Fruit fly (Drosophila melanogaster) whole organism, adult: ENCODE measurements around the gene Ir75c.

ENCODE experiments used
- CG11617 ChIP-seq: fragments of 200-800 bp; sonication (Bioruptor generic); optimal IDR thresholded peaks from 2 replicates; lab custom pipeline; 2017; ENCODE audit warnings: mild to moderate bottlenecking, missing biosample characterization, missing genetic modification reagents, missing genetic modification characterization
- CG12768 ChIP-seq: fragments of 200-800 bp; sonication (Bioruptor generic); optimal IDR thresholded peaks from 2 replicates; lab custom pipeline; 2017; ENCODE audit warnings: missing biosample characterization, missing genetic modification characterization, mild to moderate bottlenecking, moderate library complexity, missing genetic modification reagents
- CG14711 ChIP-seq: fragments of 200-800 bp; sonication (Bioruptor generic); optimal IDR thresholded peaks from 2 replicates; lab custom pipeline; 2018; ENCODE audit warnings: missing biosample characterization, mild to moderate bottlenecking, missing genetic modification characterization, moderate library complexity
- CG1620 ChIP-seq: fragments of 200-800 bp; sonication (Bioruptor generic); optimal IDR thresholded peaks from 2 replicates; lab custom pipeline; 2016; ENCODE audit warnings: missing biosample characterization, missing genetic modification characterization
- CG33017 ChIP-seq: fragments of 200-800 bp; sonication (Bioruptor generic); optimal IDR thresholded peaks from 2 replicates; lab custom pipeline; 2018; ENCODE audit warnings: missing biosample characterization, mild to moderate bottlenecking, missing genetic modification characterization, moderate library complexity
- CG5204 ChIP-seq: fragments of 200-800 bp; sonication (Bioruptor generic); optimal IDR thresholded peaks from 2 replicates; lab custom pipeline; 2016; ENCODE audit warnings: missing biosample characterization, missing genetic modification characterization
- CG7045 ChIP-seq: fragments of 200-800 bp; sonication (Bioruptor generic); optimal IDR thresholded peaks from 2 replicates; lab custom pipeline; 2017; ENCODE audit warnings: missing biosample characterization, mild to moderate bottlenecking, missing genetic modification characterization
- CG7101 ChIP-seq: fragments of 200-800 bp; sonication (Bioruptor generic); optimal IDR thresholded peaks from 2 replicates; lab custom pipeline; 2018; ENCODE audit warnings: missing biosample characterization, mild to moderate bottlenecking, missing genetic modification characterization, moderate library complexity
- Clk ChIP-seq: fragments of 200-800 bp; sonication (Bioruptor generic); optimal IDR thresholded peaks from 2 replicates; lab custom pipeline; 2017; ENCODE audit warnings: missing biosample characterization, missing genetic modification characterization
- Crg-1 ChIP-seq: fragments of 200-800 bp; sonication (Bioruptor generic); optimal IDR thresholded peaks from 2 replicates; lab custom pipeline; 2016; ENCODE audit warnings: missing biosample characterization, missing genetic modification characterization
- Hr96 ChIP-seq: fragments of 200-800 bp; sonication (Bioruptor generic); optimal IDR thresholded peaks from 2 replicates; lab custom pipeline; 2016; ENCODE audit warnings: missing biosample characterization, missing genetic modification characterization
- Mnt ChIP-seq: fragments of 200-800 bp; sonication (Bioruptor generic); optimal IDR thresholded peaks from 2 replicates; lab custom pipeline; 2016; ENCODE audit warnings: missing biosample characterization, mild to moderate bottlenecking, missing genetic modification characterization
- bab1 ChIP-seq: fragments of 200-800 bp; sonication (Bioruptor generic); optimal IDR thresholded peaks from 3 replicates; lab custom pipeline; 2019; ENCODE audit warnings: missing biosample characterization, mild to moderate bottlenecking, missing genetic modification characterization, moderate library complexity
- cic ChIP-seq: fragments of 200-800 bp; sonication (Bioruptor generic); optimal IDR thresholded peaks from 2 replicates; lab custom pipeline; 2017; ENCODE audit warnings: missing biosample characterization, mild to moderate bottlenecking, missing genetic modification characterization, moderate library complexity
- cnc ChIP-seq, 2 experiments: fragments of >200 bp; optimal IDR thresholded peaks; 2 replicates each; lab custom pipeline; 2017
- kay ChIP-seq: fragments of 200-800 bp; sonication (Bioruptor generic); peaks from one replicate; lab custom pipeline; 2016; ENCODE audit warnings: missing biosample characterization, missing genetic modification characterization, borderline replicate concordance
- ovo ChIP-seq: fragments of 200-800 bp; sonication (Bioruptor generic); optimal IDR thresholded peaks from 2 replicates; lab custom pipeline; 2016; ENCODE audit warnings: missing biosample characterization, missing genetic modification characterization
- pad ChIP-seq: fragments of 200-800 bp; sonication (Bioruptor generic); optimal IDR thresholded peaks from 3 replicates; lab custom pipeline; 2017; ENCODE audit warnings: missing biosample characterization, missing genetic modification characterization, mild to moderate bottlenecking, moderate library complexity, missing genetic modification reagents
- tj ChIP-seq: fragments of 200-800 bp; sonication (Bioruptor generic); optimal IDR thresholded peaks from 3 replicates; lab custom pipeline; 2017; ENCODE audit warnings: missing biosample characterization, mild to moderate bottlenecking, missing genetic modification characterization, moderate library complexity
- toe ChIP-seq: fragments of 200-800 bp; sonication (Bioruptor generic); optimal IDR thresholded peaks from 2 replicates; lab custom pipeline; 2016; ENCODE audit warnings: missing biosample characterization, missing genetic modification characterization

Ir75c gene

dm6 chr3L:17804511-17804910 is 18.1 kb downstream of the Ir75c start, which contains the start of gene ais:
Gene ais, minus strand, starts transcription at chr3L:17804715.
- peak; percentile 32 for TF ChIP-seq CG5204
- TF ChIP-seq cnc (optimal IDR thresholded peaks at IDR 0.05; lab: Kevin White, UChicago): no peak
- no peak for TF ChIP-seq CG1620 (GFP tag; lab: Kevin White, UChicago)
- TF ChIP-seq CG7101: peak; percentile 55
- TF ChIP-seq CG11617 (GFP tag; lab: Kevin White, UChicago): peak; percentile 20
- no peak for TF ChIP-seq kay (GFP tag; lab: Kevin White, UChicago)
- no peak for TF ChIP-seq cic (GFP tag; lab: Kevin White, UChicago)
- TF ChIP-seq Mnt (GFP tag; lab: Kevin White, UChicago): peak; percentile 98
- no peak for TF ChIP-seq CG33017
- no peak for TF ChIP-seq bab1
- TF ChIP-seq toe (GFP tag; lab: Kevin White, UChicago): peak; percentile 40
- TF ChIP-seq ovo (GFP tag; lab: Kevin White, UChicago): no peak

- TF ChIP-seq CG1620 (GFP tag; lab: Kevin White, UChicago) (peak; percentile 70), CG33017 (no peak), CG11617 (GFP tag; lab: Kevin White, UChicago) (no peak), CG7101 (peak; percentile 41), Mnt (GFP tag; lab: Kevin White, UChicago) (peak; percentile 18), Clk (no peak), cnc (optimal IDR thresholded peaks at IDR 0.05; lab: Kevin White, UChicago) (no peak), Hr96 (peak; percentile 64), bab1 (peak; percentile 78), CG14711 (tag; lab: Kevin White, UChicago) (peak; percentile 45), CG5204 (peak; percentile 42), pad (peak; percentile 50), tj (GFP tag; lab: Kevin White, UChicago) (no peak), CG7045 (no peak), toe (GFP tag; lab: Kevin White, UChicago) (peak; percentile 40), cic (GFP tag; lab: Kevin White, UChicago) (no peak), CG12768 (GFP tag; lab: Kevin White, UChicago) (no peak), kay (GFP tag; lab: Kevin White, UChicago) (no peak), Crg-1 (GFP tag; lab: Kevin White, UChicago) (peak; percentile 67), ovo (GFP tag; lab: Kevin White, UChicago) (peak; percentile 50)
Observed at dm6 chr3L:17802107-17802506, 20.5 kb downstream of the Ir75c start, which contains the start of gene NUCB1. Gene NUCB1, minus strand, starts transcription at chr3L:17802279.

dm6 chr3L:17797494-17797893 is 25.1 kb downstream of the Ir75c start, which contains the start of gene CG42816:
Gene CG42816, minus strand, starts transcription at chr3L:17797594.
- TF ChIP-seq Hr96 (no peak), CG7045 (no peak), CG33017 (no peak), pad (no peak), cnc (optimal IDR thresholded peaks at IDR 0.05; lab: Kevin White, UChicago) (no peak)

- TF ChIP-seq tj (GFP tag; lab: Kevin White, UChicago): no peak
- no peak for TF ChIP-seq Clk
- no peak for TF ChIP-seq Crg-1 (GFP tag; lab: Kevin White, UChicago)
- no peak for TF ChIP-seq bab1
Observed at dm6 chr3L:17791495-17791894, 31.1 kb downstream of the Ir75c start.

- no peak for TF ChIP-seq CG7101
- no peak for TF ChIP-seq CG12768 (GFP tag; lab: Kevin White, UChicago)
- TF ChIP-seq bab1: no peak
Observed at dm6 chr3L:17791467-17791494, 31.4 kb downstream of the Ir75c start, which contains the start of gene CG42815. Gene CG42815, minus strand, starts transcription at chr3L:17791486.

- no peak for TF ChIP-seq CG14711 (tag; lab: Kevin White, UChicago)
- TF ChIP-seq CG7045: no peak
- TF ChIP-seq cnc (optimal IDR thresholded peaks at IDR 0.05; lab: Kevin White, UChicago): no peak
- no peak for TF ChIP-seq CG5204
- no peak for TF ChIP-seq kay (GFP tag; lab: Kevin White, UChicago)
- TF ChIP-seq Mnt (GFP tag; lab: Kevin White, UChicago): no peak
- no peak for TF ChIP-seq CG11617 (GFP tag; lab: Kevin White, UChicago)
- no peak for TF ChIP-seq CG12768 (GFP tag; lab: Kevin White, UChicago)
- TF ChIP-seq bab1: no peak
- TF ChIP-seq tj (GFP tag; lab: Kevin White, UChicago): no peak
- TF ChIP-seq cic (GFP tag; lab: Kevin White, UChicago): no peak
- TF ChIP-seq CG7101: no peak
- no peak for TF ChIP-seq CG1620 (GFP tag; lab: Kevin White, UChicago)
- no peak for TF ChIP-seq toe (GFP tag; lab: Kevin White, UChicago)
- TF ChIP-seq Hr96: no peak
- no peak for TF ChIP-seq CG33017
- no peak for TF ChIP-seq pad
- TF ChIP-seq ovo (GFP tag; lab: Kevin White, UChicago): no peak
- TF ChIP-seq Crg-1 (GFP tag; lab: Kevin White, UChicago): no peak
- no peak for TF ChIP-seq Clk
Observed at dm6 chr3L:17791067-17791466, 31.6 kb downstream of the Ir75c start.
